Fruit fly (Drosophila melanogaster): ENCODE measurements around the gene CG1113.

The CG1113 gene

DNA sequence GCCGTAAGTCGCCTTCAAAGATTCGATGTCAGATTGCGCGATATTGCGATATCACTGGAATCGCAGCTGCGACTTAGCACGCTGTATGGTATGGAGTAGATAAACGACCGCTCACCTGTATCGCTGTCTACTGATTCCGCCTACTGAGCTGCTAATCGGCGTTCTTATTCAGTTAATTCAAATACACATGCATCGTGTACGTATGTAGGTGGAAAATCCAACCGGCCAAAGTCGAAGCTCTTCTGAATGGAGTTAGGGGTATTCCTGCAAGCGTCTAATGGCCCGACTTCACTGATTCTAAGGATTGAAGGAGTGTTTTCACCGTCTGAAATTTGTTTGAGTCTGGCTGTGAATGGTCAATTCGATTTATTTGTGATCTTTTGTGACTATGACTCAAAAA lies 29.8 kb upstream of the CG1113 start, which contains the start of gene CG2604 (continued):
- TF ChIP-seq Atf-2 (GFP tag; optimal IDR thresholded peaks at IDR 0.05) = no peak

DNA sequence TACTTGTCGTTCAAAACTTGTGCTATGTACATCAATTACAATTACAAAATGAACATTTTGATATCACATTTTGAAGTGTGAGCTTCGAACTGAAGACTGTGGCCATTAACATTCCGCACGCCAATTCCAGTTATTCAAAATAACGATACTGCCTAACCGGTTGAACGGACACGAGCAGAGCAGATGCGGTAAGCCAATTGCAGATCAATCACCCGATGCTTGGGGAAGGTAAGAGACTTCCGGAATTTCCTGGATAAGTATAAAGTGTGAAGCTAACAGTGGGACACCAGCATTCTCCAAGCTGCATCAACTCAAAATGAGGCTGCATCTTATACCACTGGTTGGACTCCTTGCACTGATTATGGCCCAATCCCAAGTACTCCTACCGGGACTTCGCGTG lies 29.1 kb upstream of the CG1113 start, which contains the start of gene CG14664:
Gene CG14664 (plus strand): TSS at position 301 of the 400 bp plus-strand sequence.
- TF ChIP-seq fd3F (GFP tag; optimal IDR thresholded peaks at IDR 0.05) = no peak
- TF ChIP-seq MBD-R2 (GFP tag; IDR thresholded peaks at IDR 0.05) = 0 out of 2 replicates have a peak, but pooled peaks have one; percentile 11
- TF ChIP-seq CG13287 (GFP tag; IDR thresholded peaks at IDR 0.05; ENCODE audit: partially characterized antibody) = no peak
- no peak for TF ChIP-seq Bdp1 (GFP tag; optimal IDR thresholded peaks at IDR 0.05)
- no peak for TF ChIP-seq Hey (tag; optimal IDR thresholded peaks at IDR 0.05)
- TF ChIP-seq Mrtf (GFP tag; IDR thresholded peaks at IDR 0.05) = no peak
- TF ChIP-seq HmgZ (tag; optimal IDR thresholded peaks at IDR 0.05) = no peak

DNA sequence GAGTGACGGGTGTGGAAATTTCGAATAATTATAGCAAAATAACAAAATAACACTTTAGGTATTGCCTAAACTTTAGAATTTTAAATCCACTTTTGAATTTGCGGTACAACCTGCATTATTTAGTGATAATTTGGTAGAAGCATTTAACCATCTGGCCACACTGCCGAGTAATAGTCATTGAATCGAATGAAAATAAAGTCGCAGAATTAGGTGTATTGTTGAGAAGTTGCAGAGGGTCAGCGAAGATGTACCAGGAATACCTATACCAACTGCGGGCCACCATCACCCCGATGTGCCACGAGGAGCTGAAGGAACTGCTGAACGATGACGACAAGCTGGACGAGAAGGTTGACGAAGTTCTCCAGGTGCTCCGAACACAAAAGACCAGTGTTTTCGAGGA lies 26.9 kb upstream of the CG1113 start, which contains the start of gene Vps37B:
Gene Vps37B (plus strand): TSS at position 134 of the 400 bp plus-strand sequence.
- TF ChIP-seq stwl (tag; optimal IDR thresholded peaks at IDR 0.05) (peak; percentile 67), CG3995 (GFP tag; optimal IDR thresholded peaks at IDR 0.05) (peak; percentile 66), trem (tag; optimal IDR thresholded peaks at IDR 0.05) (peak; percentile 21), CG4617 (GFP tag; optimal IDR thresholded peaks at IDR 0.05; ENCODE audit: borderline replicate concordance) (peak; percentile 64), HmgZ (tag; optimal IDR thresholded peaks at IDR 0.05) (peak; percentile 11), sim (GFP tag; IDR thresholded peaks at IDR 0.05) (no peak), CG9797 (GFP tag; optimal IDR thresholded peaks at IDR 0.05) (peak; percentile 56), MBD-R2 (GFP tag; IDR thresholded peaks at IDR 0.05) (peak; percentile 51; the same call in 1 of the 2 replicates), CG10267 (tag; optimal IDR thresholded peaks at IDR 0.05) (peak; percentile 26), vnd (GFP tag; IDR thresholded peaks at IDR 0.05; ENCODE audit: partially characterized antibody) (no peak), gfzf (GFP tag; optimal IDR thresholded peaks at IDR 0.05) (peak; percentile 83), CG15514 (GFP tag; optimal IDR thresholded peaks at IDR 0.05) (peak; percentile 24), zen2 (GFP tag; IDR thresholded peaks at IDR 0.05; ENCODE audit: partially characterized antibody) (0 out of 3 replicates have a peak, but pooled peaks have one; percentile 28), CG14710 (tag; optimal IDR thresholded peaks at IDR 0.05) (peak; percentile 23), kay (GFP tag; optimal IDR thresholded peaks at IDR 0.05) (peak; percentile 27), CG34224 (GFP tag; IDR thresholded peaks at IDR 0.05; ENCODE audit: partially characterized antibody) (peak; percentile 28; the same call in 1 of the 3 replicates), nom (GFP tag; optimal IDR thresholded peaks at IDR 0.05) (peak; percentile 1), HLH4C (GFP tag; IDR thresholded peaks at IDR 0.05; ENCODE audit: partially characterized antibody) (no peak), MESR4 (GFP tag; optimal IDR thresholded peaks at IDR 0.05) (peak; percentile 93), D (optimal IDR thresholded peaks at IDR 0.05) (peak; percentile 41), D (GFP tag; optimal IDR thresholded peaks at IDR 0.05) (no peak), BEAF-32 (GFP tag; optimal IDR thresholded peaks at IDR 0.05) (peak; percentile 14), Hand (GFP tag; optimal IDR thresholded peaks at IDR 0.05) (no peak), CG14014 (GFP tag; IDR thresholded peaks at IDR 0.05) (no peak), E2f2 (GFP tag; IDR thresholded peaks at IDR 0.05) (peak; percentile 93), Dll (GFP tag; IDR thresholded peaks at IDR 0.05; ENCODE audit: partially characterized antibody) (peak; percentile 21; the same call in 1 of the 4 replicates), caup (GFP tag; optimal IDR thresholded peaks at IDR 0.05; ENCODE audit: severe bottlenecking) (no peak), HHEX (GFP tag; optimal IDR thresholded peaks at IDR 0.05) (no peak), Dp (GFP tag; optimal IDR thresholded peaks at IDR 0.05) (peak; percentile 86), CTCF (GFP tag; optimal IDR thresholded peaks at IDR 0.05) (peak; percentile 43), Med (GFP tag) (peak; percentile 21), row (GFP tag; IDR thresholded peaks at IDR 0.05) (0 out of 3 replicates have a peak, but pooled peaks have one; percentile 7), pzg (GFP tag; optimal IDR thresholded peaks at IDR 0.05) (peak; percentile 68), amos (GFP tag; IDR thresholded peaks at IDR 0.05; ENCODE audit: partially characterized antibody) (peak; percentile 19; the same call in 1 of the 2 replicates), Myb (GFP tag; optimal IDR thresholded peaks at IDR 0.05) (peak; percentile 75), odd (GFP tag; optimal IDR thresholded peaks at IDR 0.05) (no peak), CG1603 (tag; optimal IDR thresholded peaks at IDR 0.05) (peak; percentile 49), CG13287 (GFP tag; IDR thresholded peaks at IDR 0.05; ENCODE audit: partially characterized antibody) (peak; percentile 31; the same call in 1 of the 2 replicates)

Data from whole organism, embryonic.